Fruit fly (Drosophila melanogaster) whole organism, embryonic: Measurements from ENCODE around the gene pnt.

ENCODE experiments used
- Atf-2 ChIP-seq: fragments of 200-800 bp; sonication (Bioruptor generic); optimal IDR thresholded peaks from 2 replicates; lab custom pipeline; 2016; ENCODE audit warnings: missing biosample characterization, missing genetic modification characterization
- CG11093 ChIP-seq: fragments of 200-800 bp; sonication (Bioruptor generic); IDR thresholded peaks from 3 replicates; pipeline ENCODE4 v1.3.6; 2022; ENCODE audit warnings: missing biosample characterization, missing genetic modification characterization
- CG12071 ChIP-seq: fragments of 200-800 bp; sonication (Bioruptor generic); optimal IDR thresholded peaks from 3 replicates; lab custom pipeline; 2018; ENCODE audit warnings: missing biosample characterization, mild to moderate bottlenecking, missing genetic modification characterization
- CG12236 ChIP-seq: fragments of 200-800 bp; sonication (Bioruptor generic); optimal IDR thresholded peaks from 2 replicates; lab custom pipeline; 2016; ENCODE audit warnings: missing biosample characterization, missing genetic modification characterization
- CG13296 ChIP-seq: fragments of 200-800 bp; sonication (Bioruptor generic); optimal IDR thresholded peaks from 3 replicates; lab custom pipeline; 2018; ENCODE audit warnings: missing biosample characterization, mild to moderate bottlenecking, missing genetic modification characterization
- CG13424 ChIP-seq: fragments of 200-800 bp; sonication (Bioruptor generic); optimal IDR thresholded peaks from 2 replicates; lab custom pipeline; 2019; ENCODE audit warnings: missing biosample characterization, mild to moderate bottlenecking, missing genetic modification characterization, moderate library complexity
- CG14710 ChIP-seq: fragments of 200-800 bp; sonication (Bioruptor generic); optimal IDR thresholded peaks from 3 replicates; lab custom pipeline; 2019; ENCODE audit warnings: missing biosample characterization, mild to moderate bottlenecking, missing genetic modification characterization, moderate library complexity
- CG1647 ChIP-seq: fragments of 200-800 bp; sonication (Bioruptor generic); optimal IDR thresholded peaks from 3 replicates; lab custom pipeline; 2016; ENCODE audit warnings: missing biosample characterization, missing genetic modification characterization
- CG16815 ChIP-seq: fragments of 200-800 bp; sonication (Bioruptor generic); optimal IDR thresholded peaks from 3 replicates; lab custom pipeline; 2017; ENCODE audit warnings: missing biosample characterization, mild to moderate bottlenecking, missing genetic modification characterization
- CG17328 ChIP-seq: fragments of 200-800 bp; sonication (Bioruptor generic); IDR thresholded peaks from 2 replicates; pipeline ENCODE4 v1.3.6; 2022; ENCODE audit warnings: missing biosample characterization, missing genetic modification characterization
- CG17385 ChIP-seq: fragments of 200-800 bp; sonication (Bioruptor generic); optimal IDR thresholded peaks from 3 replicates; lab custom pipeline; 2018; ENCODE audit warnings: missing biosample characterization, mild to moderate bottlenecking, missing genetic modification characterization
- CG17568 ChIP-seq: fragments of 200-800 bp; sonication (Bioruptor generic); optimal IDR thresholded peaks from 2 replicates; lab custom pipeline; 2018; ENCODE audit warnings: missing biosample characterization, mild to moderate bottlenecking, missing genetic modification characterization, moderate library complexity
- CG1832 ChIP-seq: fragments of 200-800 bp; sonication (Bioruptor generic); optimal IDR thresholded peaks from 2 replicates; lab custom pipeline; 2017; ENCODE audit warnings: missing biosample characterization, mild to moderate bottlenecking, missing genetic modification characterization, inconsistent platforms
- CG18599 ChIP-seq: fragments of 200-800 bp; sonication (Bioruptor generic); optimal IDR thresholded peaks from 3 replicates; lab custom pipeline; 2017; ENCODE audit warnings: missing biosample characterization, missing genetic modification characterization, mild to moderate bottlenecking, moderate library complexity, missing genetic modification reagents
- CG2678 ChIP-seq: fragments of 200-800 bp; sonication (Bioruptor generic); optimal IDR thresholded peaks from 3 replicates; lab custom pipeline; 2019; ENCODE audit warnings: missing biosample characterization, mild to moderate bottlenecking, missing genetic modification characterization, moderate library complexity
- CG2875 ChIP-seq: fragments of 200-800 bp; sonication (Bioruptor generic); optimal IDR thresholded peaks from 2 replicates; lab custom pipeline; 2017; ENCODE audit warnings: missing biosample characterization, mild to moderate bottlenecking, missing genetic modification characterization, missing genetic modification reagents
- CG31224 ChIP-seq: fragments of 200-800 bp; sonication (Bioruptor generic); IDR thresholded peaks from 2 replicates; pipeline ENCODE4 v1.3.6; 2022; ENCODE audit warnings: missing biosample characterization, missing genetic modification characterization
- CG31365 ChIP-seq: fragments of 200-800 bp; sonication (Bioruptor generic); optimal IDR thresholded peaks from 2 replicates; lab custom pipeline; 2018; ENCODE audit warnings: missing biosample characterization, mild to moderate bottlenecking, missing genetic modification characterization
- CG32767 ChIP-seq: fragments of 200-800 bp; sonication (Bioruptor generic); IDR thresholded peaks from 2 replicates; pipeline ENCODE4 v1.3.6; 2022; ENCODE audit warnings: missing biosample characterization, missing genetic modification characterization
- CG3726 ChIP-seq: fragments of 200-800 bp; sonication (Bioruptor generic); IDR thresholded peaks from 3 replicates; pipeline ENCODE4, ENCODE4 v1.3.6; 2022; ENCODE audit warnings: missing biosample characterization, missing genetic modification characterization
- CG4328 ChIP-seq: fragments of 200-800 bp; sonication (Bioruptor generic); optimal IDR thresholded peaks from 3 replicates; lab custom pipeline; 2017; ENCODE audit warnings: missing biosample characterization, missing genetic modification reagents, missing genetic modification characterization
- CG4707 ChIP-seq: fragments of 200-800 bp; sonication (Bioruptor generic); optimal IDR thresholded peaks from 2 replicates; lab custom pipeline; 2018; ENCODE audit warnings: missing biosample characterization, mild to moderate bottlenecking, missing genetic modification characterization, moderate library complexity
- CG5953 ChIP-seq: fragments of 200-800 bp; sonication (Bioruptor generic); IDR thresholded peaks from 2 replicates; pipeline ENCODE4 v1.3.6; 2022; ENCODE audit warnings: missing biosample characterization, missing genetic modification characterization
- CG6765 ChIP-seq: fragments of 200-800 bp; sonication (Bioruptor generic); optimal IDR thresholded peaks from 3 replicates; lab custom pipeline; 2017; ENCODE audit warnings: missing biosample characterization, mild to moderate bottlenecking, missing genetic modification characterization
- CG6813 ChIP-seq: fragments of 200-800 bp; sonication (Bioruptor generic); optimal IDR thresholded peaks from 2 replicates; lab custom pipeline; 2017; ENCODE audit warnings: missing biosample characterization, missing genetic modification characterization, mild to moderate bottlenecking, moderate library complexity, missing genetic modification reagents
- CHES-1-like ChIP-seq: fragments of 200-800 bp; sonication (Bioruptor generic); optimal IDR thresholded peaks from 2 replicates; lab custom pipeline; 2016; ENCODE audit warnings: missing biosample characterization, missing genetic modification characterization
- Fer2 ChIP-seq: fragments of 200-800 bp; sonication (Bioruptor generic); optimal IDR thresholded peaks from 2 replicates; lab custom pipeline; 2018; ENCODE audit warnings: missing biosample characterization, mild to moderate bottlenecking, missing genetic modification characterization, moderate library complexity
- Fer3 ChIP-seq: fragments of 200-800 bp; sonication (Bioruptor generic); optimal IDR thresholded peaks from 2 replicates; lab custom pipeline; 2018; ENCODE audit warnings: missing biosample characterization, mild to moderate bottlenecking, missing genetic modification characterization, moderate library complexity
- HHEX ChIP-seq: fragments of 200-800 bp; sonication (Bioruptor generic); optimal IDR thresholded peaks from 3 replicates; lab custom pipeline; 2017; ENCODE audit warnings: missing biosample characterization, mild to moderate bottlenecking, missing genetic modification characterization, missing genetic modification reagents
- Hmr ChIP-seq: fragments of 200-800 bp; sonication (Bioruptor generic); optimal IDR thresholded peaks from 3 replicates; lab custom pipeline; 2017; ENCODE audit warnings: mild to moderate bottlenecking, missing biosample characterization, missing genetic modification reagents, missing genetic modification characterization
- Hsf ChIP-seq: fragments of 200-800 bp; sonication (Bioruptor generic); optimal IDR thresholded peaks from 3 replicates; lab custom pipeline; 2016; ENCODE audit warnings: missing biosample characterization, missing genetic modification characterization
- Kr ChIP-seq: fragments of 200-800 bp; sonication (Bioruptor generic); optimal IDR thresholded peaks from 2 replicates; lab custom pipeline; 2017; ENCODE audit warnings: missing biosample characterization, mild to moderate bottlenecking, missing genetic modification characterization
- Myb ChIP-seq: fragments of 200-800 bp; sonication (Bioruptor generic); optimal IDR thresholded peaks from 2 replicates; lab custom pipeline; 2016; ENCODE audit warnings: missing biosample characterization, missing genetic modification characterization
- Usf ChIP-seq: fragments of 200-800 bp; sonication (Bioruptor generic); optimal IDR thresholded peaks from 2 replicates; lab custom pipeline; 2017; ENCODE audit warnings: missing genotype, missing biosample characterization, missing genetic modification characterization
- Vsx1 ChIP-seq: fragments of 200-800 bp; sonication (Bioruptor generic); optimal IDR thresholded peaks from 2 replicates; lab custom pipeline; 2017; ENCODE audit warnings: missing biosample characterization, mild to moderate bottlenecking, missing genetic modification characterization, missing genetic modification reagents
- al ChIP-seq: fragments of 200-800 bp; sonication (Bioruptor generic); IDR thresholded peaks from 2 replicates; pipeline ENCODE4 v1.3.6; 2022; ENCODE audit warnings: missing biosample characterization, missing genetic modification characterization
- chm ChIP-seq: fragments of 200-800 bp; sonication (Bioruptor generic); IDR thresholded peaks from 2 replicates; pipeline ENCODE4 v1.3.6; 2022; ENCODE audit warnings: missing biosample characterization, missing genetic modification characterization
- chn ChIP-seq: fragments of 200-800 bp; sonication (Bioruptor generic); optimal IDR thresholded peaks from 2 replicates; lab custom pipeline; 2016; ENCODE audit warnings: missing biosample characterization, missing genetic modification characterization
- ci ChIP-seq: fragments of 200-800 bp; sonication (Bioruptor generic); IDR thresholded peaks from 3 replicates; pipeline ENCODE4 v1.3.6; 2022; ENCODE audit warnings: missing biosample characterization, missing genetic modification characterization
- dmrt99B ChIP-seq: fragments of 200-800 bp; sonication (Bioruptor generic); optimal IDR thresholded peaks from 2 replicates; lab custom pipeline; 2018; ENCODE audit warnings: missing biosample characterization, mild to moderate bottlenecking, missing genetic modification characterization, moderate library complexity
- dpn ChIP-seq, 2 experiments: fragments of 200-800 bp; sonication (Bioruptor generic); optimal IDR thresholded peaks; 3 replicates each; lab custom pipeline; 2016; ENCODE audit warnings: missing biosample characterization in 2 of 2, missing genetic modification characterization in 2 of 2
- h ChIP-seq: fragments of >200 bp; optimal IDR thresholded peaks from 2 replicates; lab custom pipeline; 2017
- hb ChIP-seq: fragments of 200-800 bp; sonication (Bioruptor generic); IDR thresholded peaks from 3 replicates; pipeline ENCODE4 v1.3.6; 2022; ENCODE audit warnings: missing biosample characterization, missing genetic modification characterization; ENCODE audit not compliant: partially characterized antibody
- hkb ChIP-seq, 2 experiments: fragments of 200-800 bp in 1 of 2; fragments of >200 bp in 1 of 2; sonication (Bioruptor generic) in 1 of 2; IDR thresholded peaks in 1 of 2; optimal IDR thresholded peaks in 1 of 2; 2 replicates each; pipeline versions ENCODE4 v1.3.6 to Lab custom; 2017 to 2022; ENCODE audit warnings: missing biosample characterization in 1 of 2, missing genetic modification characterization in 1 of 2
- insv ChIP-seq, 2 experiments: fragments of 200-800 bp; sonication (Bioruptor generic); optimal IDR thresholded peaks; 3 replicates each; lab custom pipeline; 2016 to 2018; ENCODE audit warnings: missing biosample characterization in 2 of 2, missing genetic modification characterization in 2 of 2
- kah ChIP-seq: fragments of 200-800 bp; sonication (Bioruptor generic); optimal IDR thresholded peaks from 2 replicates; lab custom pipeline; 2018; ENCODE audit warnings: missing biosample characterization, mild to moderate bottlenecking, missing genetic modification characterization
- mirr ChIP-seq: fragments of 200-800 bp; sonication (Bioruptor generic); optimal IDR thresholded peaks from 3 replicates; lab custom pipeline; 2018; ENCODE audit warnings: missing biosample characterization, mild to moderate bottlenecking, missing genetic modification characterization
- pfk ChIP-seq: fragments of 200-800 bp; sonication (Bioruptor generic); optimal IDR thresholded peaks from 2 replicates; lab custom pipeline; 2018; ENCODE audit warnings: missing biosample characterization, mild to moderate bottlenecking, missing genetic modification characterization, moderate library complexity
- sqz ChIP-seq: fragments of 200-800 bp; sonication (Bioruptor generic); optimal IDR thresholded peaks from 3 replicates; lab custom pipeline; 2018; ENCODE audit warnings: missing biosample characterization, mild to moderate bottlenecking, missing genetic modification characterization
- tap ChIP-seq: fragments of 200-800 bp; optimal IDR thresholded peaks from 3 replicates; lab custom pipeline; 2019; ENCODE audit warnings: missing biosample characterization, mild to moderate bottlenecking, missing genetic modification characterization, moderate library complexity

The pnt gene

DNA sequence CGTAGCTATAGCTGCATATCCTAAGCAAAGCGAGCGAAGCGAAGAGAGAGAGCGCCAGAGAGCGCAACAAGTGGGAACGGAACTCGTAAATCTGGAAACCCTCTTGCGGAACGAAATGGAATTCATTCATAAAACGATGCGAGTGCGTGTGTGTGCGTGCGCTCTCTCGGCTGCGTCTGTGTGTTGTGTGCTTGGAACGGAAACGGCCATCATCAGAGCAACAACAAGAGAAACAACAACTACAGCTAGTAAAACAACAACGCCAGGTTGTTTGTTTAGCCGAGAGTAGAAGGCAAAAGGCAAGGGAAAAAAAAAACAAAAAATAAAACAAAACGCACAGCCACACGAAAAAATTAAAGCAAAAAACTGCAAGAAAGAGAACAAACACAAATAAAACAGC lies 31.6 kb downstream of the pnt start (continued):
- peak; percentile 18 for TF ChIP-seq CG13424 (tag; lab: Kevin White, UChicago)
- peak; percentile 82 for TF ChIP-seq ci (GFP tag; lab: Robert Waterston, UW)
- TF ChIP-seq pfk (GFP tag; lab: Kevin White, UChicago), result peak; percentile 99
- TF ChIP-seq CG3726 (GFP tag; lab: Robert Waterston, UW), result no peak
- no peak for TF ChIP-seq CG1832 (GFP tag; lab: Kevin White, UChicago)
- no peak for TF ChIP-seq CG5953
- peak; percentile 62 for TF ChIP-seq CG32767 (GFP tag; lab: Robert Waterston, UW)
- TF ChIP-seq CG31365 (tag; lab: Kevin White, UChicago), result peak; percentile 67
- TF ChIP-seq tap (tag; lab: Kevin White, UChicago), result peak; percentile 20
- TF ChIP-seq CG11093 (GFP tag; lab: Robert Waterston, UW), result no peak
- peak; percentile 75 for TF ChIP-seq CG13296 (GFP tag; lab: Kevin White, UChicago)
- TF ChIP-seq CG6813, result peak; percentile 70
- TF ChIP-seq mirr (GFP tag; lab: Kevin White, UChicago), result peak; percentile 88
- peak; percentile 48 for TF ChIP-seq Fer3 (tag; lab: Kevin White, UChicago)
- TF ChIP-seq Kr, result peak; percentile 20
- peak; percentile 31 for TF ChIP-seq Hmr (GFP tag; lab: Kevin White, UChicago)
- TF ChIP-seq CG2678 (tag; lab: Kevin White, UChicago), result peak; percentile 34
- TF ChIP-seq CG17328, result 0 out of 2 replicates have a peak, but pooled peaks have one; percentile 32
- peak; percentile 56 for TF ChIP-seq CG4328 (GFP tag; lab: Kevin White, UChicago)
- TF ChIP-seq sqz (GFP tag; lab: Kevin White, UChicago), result peak; percentile 70
- TF ChIP-seq dpn (GFP tag; optimal IDR thresholded peaks at IDR 0.05; lab: Kevin White, UChicago), result peak in 1 of 2 experiments; percentile 34
- no peak for TF ChIP-seq chn
- peak; percentile 65 for TF ChIP-seq CG17568 (GFP tag; lab: Kevin White, UChicago)
- TF ChIP-seq CG16815 (GFP tag; lab: Kevin White, UChicago), result no peak
- peak; percentile 58 for TF ChIP-seq CG4707 (GFP tag; lab: Kevin White, UChicago)
- TF ChIP-seq al (GFP tag; lab: Robert Waterston, UW), result no peak
- no peak for TF ChIP-seq CG12236 (GFP tag; lab: Kevin White, UChicago)
- peak; percentile 74 for TF ChIP-seq chm
- peak; percentile 12 for TF ChIP-seq CG14710 (tag; lab: Kevin White, UChicago)
- peak; percentile 24 for TF ChIP-seq dmrt99B
- TF ChIP-seq CG1647 (GFP tag; lab: Kevin White, UChicago), result no peak
- TF ChIP-seq CG2875 (GFP tag; lab: Kevin White, UChicago), result peak; percentile 39
- peak; percentile 42 for TF ChIP-seq CG17385 (GFP tag; lab: Kevin White, UChicago)
- TF ChIP-seq Usf, result no peak
- no peak for TF ChIP-seq hkb (optimal IDR thresholded peaks at IDR 0.05; lab: Kevin White, UChicago)
- TF ChIP-seq hkb (GFP tag; IDR thresholded peaks at IDR 0.05; lab: Robert Waterston, UW), result peak; percentile 53; the same call in 1 of the 2 replicates
- no peak for TF ChIP-seq h (lab: Kevin White, UChicago)
- TF ChIP-seq CHES-1-like (GFP tag; lab: Kevin White, UChicago), result peak; percentile 31
- TF ChIP-seq Atf-2, result no peak
- no peak for TF ChIP-seq hb (GFP tag; lab: Robert Waterston, UW)
- peak; percentile 3 for TF ChIP-seq Hsf (GFP tag; lab: Kevin White, UChicago)
- TF ChIP-seq Myb, result peak; percentile 9
- TF ChIP-seq Vsx1 (GFP tag; lab: Kevin White, UChicago), result peak; percentile 33
- peak; percentile 58 for TF ChIP-seq CG12071
- TF ChIP-seq insv (GFP tag; optimal IDR thresholded peaks at IDR 0.05; lab: Kevin White, UChicago), result peak in 1 of 2 experiments; percentile 15
- no peak for TF ChIP-seq CG31224 (GFP tag; lab: Robert Waterston, UW)
- peak; percentile 54 for TF ChIP-seq CG6765 (GFP tag; lab: Kevin White, UChicago)
- peak; percentile 42 for TF ChIP-seq CG18599 (GFP tag; lab: Kevin White, UChicago)
- peak; percentile 56 for TF ChIP-seq HHEX (GFP tag; lab: Kevin White, UChicago)
- peak; percentile 15 for TF ChIP-seq Fer2 (tag; lab: Kevin White, UChicago)
- TF ChIP-seq kah (GFP tag; lab: Kevin White, UChicago), result peak; percentile 80
